Worm (Caenorhabditis elegans) whole organism, early embryonic: ENCODE results near the gene dpy-26.

Source experiments
- F13C5.2 ChIP-seq: sonication (generic microtip); optimal IDR thresholded peaks from 2 replicates; lab custom pipeline; 2017; ENCODE audit warnings: mild to moderate bottlenecking, missing genetic modification characterization, inconsistent platforms, missing compliant biosample characterization
- ama-1 ChIP-seq: fragments of 150-350 bp; optimal IDR thresholded peaks from 2 replicates; lab custom pipeline; 2014
- ceh-13 ChIP-seq: fragments of 200-800 bp; sonication (Bioruptor generic); optimal IDR thresholded peaks from 2 replicates; lab custom pipeline; 2018; ENCODE audit warnings: mild to moderate bottlenecking, missing genetic modification characterization, missing compliant biosample characterization
- ets-7 ChIP-seq: sonication (generic microtip); optimal IDR thresholded peaks from 2 replicates; lab custom pipeline; 2016; ENCODE audit warnings: missing genotype, missing genetic modification characterization, missing compliant biosample characterization
- flt-1 ChIP-seq: fragments of 200-800 bp; sonication (Bioruptor generic); IDR thresholded peaks from 2 replicates; pipeline ENCODE4 v1.3.6; 2022; ENCODE audit warnings: missing genetic modification characterization, missing compliant biosample characterization
- hmbx-1 ChIP-seq: sonication (generic microtip); optimal IDR thresholded peaks from 2 replicates; lab custom pipeline; 2016; ENCODE audit warnings: mild to moderate bottlenecking, missing genetic modification characterization, missing compliant biosample characterization
- hmg-4 ChIP-seq: fragments of 200-800 bp; sonication (Bioruptor generic); optimal IDR thresholded peaks from 2 replicates; lab custom pipeline; 2018; ENCODE audit warnings: mild to moderate bottlenecking, missing genetic modification characterization, missing compliant biosample characterization
- hnd-1 ChIP-seq: sonication (generic microtip); optimal IDR thresholded peaks from 2 replicates; lab custom pipeline; 2016; ENCODE audit warnings: missing genetic modification characterization, missing compliant biosample characterization
- pes-1 ChIP-seq: fragments of 200-800 bp; sonication (Bioruptor generic); IDR thresholded peaks from 2 replicates; pipeline ENCODE4 v1.3.6; 2022; ENCODE audit warnings: missing genetic modification reagents, missing genetic modification characterization, missing compliant biosample characterization
- sea-1 ChIP-seq: fragments of 200-800 bp; sonication (Bioruptor generic); conservative IDR thresholded peaks from 2 replicates; pipeline ENCODE4 v1.3.6; 2022; ENCODE audit warnings: missing genetic modification characterization, missing compliant biosample characterization
- tbx-11 ChIP-seq: fragments of 200-800 bp; sonication (Bioruptor generic); IDR thresholded peaks from 2 replicates; pipeline ENCODE4 v1.3.6; 2022; ENCODE audit warnings: missing genetic modification characterization, missing compliant biosample characterization
- tbx-37 ChIP-seq: fragments of 200-800 bp; sonication (Bioruptor generic); conservative IDR thresholded peaks from 2 replicates; pipeline ENCODE4 v1.3.6; 2022; ENCODE audit warnings: missing genetic modification reagents, missing genetic modification characterization, missing compliant biosample characterization
- tra-4 ChIP-seq: sonication (generic microtip); optimal IDR thresholded peaks from 2 replicates; lab custom pipeline; 2017; ENCODE audit warnings: missing genetic modification characterization, missing compliant biosample characterization

DNA sequence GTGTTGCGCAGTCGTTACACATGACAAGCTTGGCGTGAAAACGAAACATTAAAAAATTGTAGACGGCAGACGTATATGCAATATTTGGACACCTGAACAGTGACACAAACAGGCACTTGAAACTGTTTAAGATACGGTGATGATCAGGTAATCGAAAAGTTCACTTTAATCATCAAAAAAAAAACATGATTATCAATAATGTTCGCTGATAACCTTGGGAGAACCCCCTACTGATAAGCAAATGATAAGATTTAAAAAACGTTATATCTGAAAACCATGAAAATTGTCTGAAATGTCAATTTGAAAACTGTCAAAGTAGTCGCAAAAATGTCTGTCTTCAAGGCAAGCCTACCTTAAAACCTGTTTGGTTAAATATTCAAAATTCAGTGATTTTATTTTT lies 51.2 kb downstream of the dpy-26 start:
- TF ChIP-seq flt-1 (GFP tag; lab: Robert Waterston, UW), result no peak
- no peak for TF ChIP-seq tbx-11 (GFP tag; lab: Robert Waterston, UW)
- no peak for TF ChIP-seq sea-1 (GFP tag; lab: Robert Waterston, UW)
- no peak for TF ChIP-seq ama-1 (lab: Kevin White, UChicago)
- TF ChIP-seq tbx-37 (GFP tag; lab: Robert Waterston, UW), result no peak
- TF ChIP-seq hmg-4 (GFP tag; lab: Kevin White, UChicago), result no peak
- TF ChIP-seq tra-4, result no peak
- no peak for TF ChIP-seq pes-1 (GFP tag; lab: Robert Waterston, UW)
- TF ChIP-seq hnd-1, result no peak
- TF ChIP-seq F13C5.2 (tag; lab: Kevin White, UChicago), result no peak
- no peak for TF ChIP-seq ceh-13 (GFP tag; lab: Kevin White, UChicago)
- TF ChIP-seq hmbx-1, result no peak
- no peak for TF ChIP-seq ets-7 (tag; lab: Kevin White, UChicago)
